Worm (Caenorhabditis elegans) whole organism, late embryonic: ENCODE measurements around the gene F48E3.6.

Experiments used
- C38D4.7 ChIP-seq: fragments of 200-800 bp; sonication (Bioruptor generic); optimal IDR thresholded peaks from 2 replicates; lab custom pipeline; 2018; ENCODE audit warnings: mild to moderate bottlenecking, missing genetic modification characterization, moderate library complexity, missing compliant biosample characterization
- T23F11.4 ChIP-seq: fragments of 200-800 bp; sonication (Bioruptor generic); optimal IDR thresholded peaks from 2 replicates; lab custom pipeline; 2018; ENCODE audit warnings: mild to moderate bottlenecking, missing genetic modification characterization, missing compliant biosample characterization
- Y22D7AL.16 ChIP-seq: sonication (generic microtip); optimal IDR thresholded peaks from 2 replicates; lab custom pipeline; 2016; ENCODE audit warnings: missing genetic modification characterization, missing compliant biosample characterization
- ahr-1 ChIP-seq: sonication (generic microtip); optimal IDR thresholded peaks from 2 replicates; lab custom pipeline; 2016; ENCODE audit warnings: missing genetic modification characterization, missing compliant biosample characterization
- ama-1 ChIP-seq: fragments of 150-350 bp; optimal IDR thresholded peaks from 2 replicates; lab custom pipeline; 2014
- ceh-19 ChIP-seq: fragments of 200-800 bp; sonication (Bioruptor generic); optimal IDR thresholded peaks from 2 replicates; lab custom pipeline; 2018; ENCODE audit warnings: mild to moderate bottlenecking, missing genetic modification characterization, missing compliant biosample characterization
- ceh-2 ChIP-seq: sonication (generic microtip); optimal IDR thresholded peaks from 2 replicates; lab custom pipeline; 2016; ENCODE audit warnings: missing genotype, missing genetic modification characterization, missing compliant biosample characterization
- ceh-30 ChIP-seq: fragments of 150-350 bp; optimal IDR thresholded peaks from 2 replicates; lab custom pipeline; 2014; ENCODE audit warnings: missing biosample characterization, missing genetic modification characterization
- ceh-31 ChIP-seq: sonication (generic microtip); optimal IDR thresholded peaks from 2 replicates; lab custom pipeline; 2016; ENCODE audit warnings: missing genetic modification characterization, missing compliant biosample characterization
- ceh-34 ChIP-seq: sonication (generic microtip); optimal IDR thresholded peaks from 2 replicates; lab custom pipeline; 2016; ENCODE audit warnings: mild to moderate bottlenecking, missing genetic modification characterization, missing compliant biosample characterization
- ceh-48 ChIP-seq: sonication (generic microtip); optimal IDR thresholded peaks from 2 replicates; lab custom pipeline; 2016; ENCODE audit warnings: missing genetic modification characterization, inconsistent platforms, missing compliant biosample characterization
- ceh-9 ChIP-seq: sonication (generic microtip); optimal IDR thresholded peaks from 2 replicates; lab custom pipeline; 2016; ENCODE audit warnings: mild to moderate bottlenecking, missing genetic modification characterization, inconsistent platforms, missing compliant biosample characterization
- che-1 ChIP-seq: sonication (generic microtip); optimal IDR thresholded peaks from 2 replicates; lab custom pipeline; 2016; ENCODE audit warnings: mild to moderate bottlenecking, missing genetic modification characterization, missing compliant biosample characterization
- elt-4 ChIP-seq: sonication (generic microtip); optimal IDR thresholded peaks from 2 replicates; lab custom pipeline; 2016; ENCODE audit warnings: missing genetic modification characterization, missing compliant biosample characterization
- fax-1 ChIP-seq: sonication (generic microtip); optimal IDR thresholded peaks from 2 replicates; lab custom pipeline; 2016; ENCODE audit warnings: missing genotype, missing genetic modification characterization, missing compliant biosample characterization
- fkh-10 ChIP-seq: fragments of 150-350 bp; optimal IDR thresholded peaks from 2 replicates; lab custom pipeline; 2014; ENCODE audit warnings: missing biosample characterization, missing genetic modification reagents, missing genetic modification characterization
- gmeb-2 ChIP-seq: sonication (generic microtip); optimal IDR thresholded peaks from 2 replicates; lab custom pipeline; 2016; ENCODE audit warnings: missing genetic modification characterization, inconsistent platforms, missing compliant biosample characterization
- hlh-13 ChIP-seq: fragments of 200-800 bp; sonication (Bioruptor generic); optimal IDR thresholded peaks from 2 replicates; lab custom pipeline; 2018; ENCODE audit warnings: mild to moderate bottlenecking, missing genetic modification characterization, missing compliant biosample characterization
- hlh-30 ChIP-seq: sonication (generic microtip); optimal IDR thresholded peaks from 2 replicates; lab custom pipeline; 2017; ENCODE audit warnings: antibody characterized with exemption, missing genetic modification characterization, missing compliant biosample characterization; ENCODE audit not compliant: insufficient read depth
- hlh-6 ChIP-seq: sonication (generic microtip); optimal IDR thresholded peaks from 2 replicates; lab custom pipeline; 2016; ENCODE audit warnings: missing genotype, missing genetic modification characterization, missing compliant biosample characterization
- hlh-8 ChIP-seq: sonication (generic microtip); optimal IDR thresholded peaks from 2 replicates; lab custom pipeline; 2016; ENCODE audit warnings: missing genotype, missing genetic modification characterization, missing compliant biosample characterization
- lim-6 ChIP-seq: sonication (generic microtip); optimal IDR thresholded peaks from 2 replicates; lab custom pipeline; 2016; ENCODE audit warnings: missing genetic modification characterization, missing compliant biosample characterization
- lin-11 ChIP-seq: fragments of 200-800 bp; sonication (Bioruptor generic); optimal IDR thresholded peaks from 2 replicates; lab custom pipeline; 2018; ENCODE audit warnings: mild to moderate bottlenecking, missing genetic modification characterization, missing compliant biosample characterization
- nfya-1 ChIP-seq: sonication (generic microtip); optimal IDR thresholded peaks from 2 replicates; lab custom pipeline; 2017; ENCODE audit warnings: missing genetic modification characterization, mild to moderate bottlenecking, missing compliant biosample characterization, antibody characterized with exemption, moderate library complexity
- npax-4 ChIP-seq: sonication (generic microtip); optimal IDR thresholded peaks from 2 replicates; lab custom pipeline; 2016; ENCODE audit warnings: missing genetic modification characterization, missing compliant biosample characterization
- pat-9 ChIP-seq: fragments of 200-800 bp; sonication (Bioruptor generic); optimal IDR thresholded peaks from 2 replicates; lab custom pipeline; 2018; ENCODE audit warnings: mild to moderate bottlenecking, missing genetic modification characterization, moderate library complexity, missing compliant biosample characterization
- pax-1 ChIP-seq: fragments of 150-350 bp; optimal IDR thresholded peaks from 2 replicates; lab custom pipeline; 2014; ENCODE audit warnings: missing biosample characterization, missing genetic modification characterization
- pros-1 ChIP-seq: fragments of 150-350 bp; optimal IDR thresholded peaks from 2 replicates; lab custom pipeline; 2014; ENCODE audit warnings: missing biosample characterization, missing genetic modification reagents, missing genetic modification characterization
- ref-2 ChIP-seq: sonication (generic microtip); optimal IDR thresholded peaks from 2 replicates; lab custom pipeline; 2016; ENCODE audit warnings: missing genetic modification characterization, missing compliant biosample characterization
- rnt-1 ChIP-seq: sonication (generic microtip); optimal IDR thresholded peaks from 2 replicates; lab custom pipeline; 2016; ENCODE audit warnings: missing genetic modification characterization, missing compliant biosample characterization
- sdc-2 ChIP-seq: sonication (generic microtip); optimal IDR thresholded peaks from 2 replicates; lab custom pipeline; 2016; ENCODE audit warnings: missing genotype, missing genetic modification characterization, missing compliant biosample characterization
- sox-4 ChIP-seq: sonication (generic microtip); optimal IDR thresholded peaks from 2 replicates; lab custom pipeline; 2017; ENCODE audit warnings: mild to moderate bottlenecking, missing genetic modification characterization, inconsistent platforms, missing compliant biosample characterization
- unc-3 ChIP-seq, 2 experiments: fragments of 200-800 bp in 1 of 2; sonication (Bioruptor generic) in 1 of 2; sonication (generic microtip) in 1 of 2; conservative IDR thresholded peaks in 1 of 2; optimal IDR thresholded peaks in 1 of 2; 2 replicates each; pipeline versions ENCODE4 v1.3.6 to Lab custom; 2016 to 2022; ENCODE audit warnings: missing compliant biosample characterization in 2 of 2, missing genetic modification characterization in 2 of 2, missing genetic modification reagents in 1 of 2
- unc-42 ChIP-seq: sonication (generic microtip); optimal IDR thresholded peaks from 2 replicates; lab custom pipeline; 2016; ENCODE audit warnings: missing genotype, missing genetic modification characterization, missing compliant biosample characterization
- unc-86 ChIP-seq: sonication (generic microtip); optimal IDR thresholded peaks from 2 replicates; lab custom pipeline; 2016; ENCODE audit warnings: missing genetic modification characterization, missing compliant biosample characterization

The F48E3.6 gene

DNA sequence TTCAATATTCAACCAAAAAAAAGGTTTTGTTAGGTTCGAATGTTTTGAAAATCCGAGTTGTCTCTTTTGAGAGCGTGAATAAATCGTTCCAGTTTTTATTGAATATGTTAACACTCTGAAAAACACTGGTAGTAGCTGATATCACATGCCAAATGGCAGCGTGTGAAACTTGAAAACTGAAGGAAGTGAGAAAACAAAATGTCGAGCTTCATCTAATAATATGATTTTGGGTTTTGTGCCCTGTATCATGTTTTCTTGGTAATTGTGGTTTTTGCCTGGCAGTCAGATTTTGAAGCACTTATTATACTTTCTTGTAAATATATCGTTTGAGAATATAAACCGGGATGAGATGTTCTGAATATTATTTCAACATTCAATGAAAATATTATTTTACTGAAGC lies at the start of gene F48E3.6:
TSS of gene F48E3.6 (minus strand) at position 101 of the 400 bp plus-strand sequence.
- no peak for TF ChIP-seq fax-1 (tag; lab: Kevin White, UChicago)
- no peak for TF ChIP-seq unc-42 (tag; lab: Kevin White, UChicago)
- no peak for TF ChIP-seq pax-1 (tag; lab: Kevin White, UChicago)
- TF ChIP-seq unc-86 (tag; lab: Kevin White, UChicago): no peak
- TF ChIP-seq fkh-10 (GFP tag; lab: Kevin White, UChicago): no peak
- no peak for TF ChIP-seq hlh-30
- no peak for TF ChIP-seq ceh-34 (tag; lab: Kevin White, UChicago)
- TF ChIP-seq sox-4 (tag; lab: Kevin White, UChicago): no peak
- TF ChIP-seq ceh-19 (GFP tag; lab: Kevin White, UChicago): no peak

DNA sequence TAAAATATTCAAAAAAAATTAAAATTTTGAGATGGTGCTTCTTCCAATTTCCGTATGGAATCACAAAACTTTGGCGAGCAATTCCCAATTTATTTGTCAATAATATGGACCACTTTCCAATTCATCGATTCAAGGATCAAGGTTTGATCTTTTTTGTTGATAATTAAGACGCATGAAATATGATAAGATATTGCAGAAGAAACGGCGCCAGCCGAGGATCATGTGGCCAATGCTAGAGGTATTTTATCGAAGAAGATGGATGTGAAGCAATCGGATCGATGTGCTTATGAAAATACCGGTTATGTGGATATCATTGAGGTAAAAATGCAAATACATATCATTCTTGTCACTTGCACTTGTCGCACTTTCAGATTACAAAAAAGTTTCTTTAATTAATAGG lies 47.7 kb upstream of the F48E3.6 start:
- TF ChIP-seq lin-11 (no peak), npax-4 (no peak), rnt-1 (tag; lab: Kevin White, UChicago) (no peak), ama-1 (lab: Kevin White, UChicago) (no peak), ref-2 (tag; lab: Kevin White, UChicago) (no peak), hlh-13 (GFP tag; lab: Kevin White, UChicago) (no peak), sox-4 (tag; lab: Kevin White, UChicago) (no peak), unc-3 (GFP tag; conservative IDR thresholded peaks at IDR 0.05; lab: Robert Waterston, UW) (no peak), unc-3 (tag; optimal IDR thresholded peaks at IDR 0.05; lab: Kevin White, UChicago) (no peak), ceh-48 (tag; lab: Kevin White, UChicago) (no peak), elt-4 (tag; lab: Kevin White, UChicago) (no peak), hlh-6 (no peak), sdc-2 (tag; lab: Kevin White, UChicago) (no peak), ceh-9 (tag; lab: Kevin White, UChicago) (no peak), pat-9 (no peak), pros-1 (tag; lab: Kevin White, UChicago) (no peak)
- TF ChIP-seq, all 69 proteins: peak for 0

DNA sequence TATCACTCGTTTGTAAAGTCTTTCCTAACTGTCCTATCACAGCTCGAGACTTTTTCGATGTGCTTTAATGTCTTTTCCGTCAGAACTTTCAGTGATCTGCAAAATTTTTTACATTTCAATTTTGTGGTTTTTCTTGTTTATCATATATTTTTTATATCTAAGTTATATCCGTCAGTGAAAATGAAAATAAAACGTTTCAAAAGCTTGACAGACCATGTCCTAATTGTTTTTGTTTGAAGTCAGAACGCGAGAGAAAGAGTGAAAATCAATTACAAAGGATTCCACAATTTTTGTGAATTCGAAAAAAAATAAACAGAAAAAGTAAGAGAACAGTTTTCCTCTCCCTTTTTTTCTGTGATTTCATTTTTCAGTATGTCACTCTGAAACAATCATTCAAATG lies 45.5 kb upstream of the F48E3.6 start, which contains the start of gene F46C8.1:
TSS of gene F46C8.1 (plus strand) at position 301 of the 400 bp plus-strand sequence.
- TF ChIP-seq ceh-19 (GFP tag; lab: Kevin White, UChicago) (no peak), ceh-30 (tag; lab: Kevin White, UChicago) (no peak), C38D4.7 (GFP tag; lab: Kevin White, UChicago) (no peak), ahr-1 (no peak)

DNA sequence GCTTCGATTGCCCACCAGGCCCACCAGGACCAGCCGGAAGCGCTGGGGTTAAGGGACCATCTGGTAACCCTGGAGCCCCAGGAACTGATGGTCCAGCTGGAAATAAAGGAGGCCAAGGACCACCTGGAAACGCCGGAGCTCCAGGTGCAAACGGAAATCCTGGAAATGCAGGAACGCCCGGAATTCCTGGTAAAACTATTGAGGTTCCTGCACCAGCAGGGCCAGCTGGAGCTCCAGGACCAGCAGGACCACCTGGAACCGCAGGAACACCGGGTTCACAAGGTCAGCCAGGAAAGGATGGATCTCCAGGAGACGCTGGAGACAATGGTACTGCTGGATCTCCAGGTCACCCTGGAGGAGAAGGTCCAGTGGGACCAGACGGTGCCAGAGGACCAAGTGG lies 45.0 kb upstream of the F48E3.6 start:
- TF ChIP-seq ceh-30 (tag; lab: Kevin White, UChicago) (no peak), ceh-2 (tag; lab: Kevin White, UChicago) (no peak), npax-4 (no peak), ama-1 (lab: Kevin White, UChicago) (no peak), nfya-1 (tag; lab: Kevin White, UChicago) (no peak), Y22D7AL.16 (no peak), ahr-1 (no peak)

DNA sequence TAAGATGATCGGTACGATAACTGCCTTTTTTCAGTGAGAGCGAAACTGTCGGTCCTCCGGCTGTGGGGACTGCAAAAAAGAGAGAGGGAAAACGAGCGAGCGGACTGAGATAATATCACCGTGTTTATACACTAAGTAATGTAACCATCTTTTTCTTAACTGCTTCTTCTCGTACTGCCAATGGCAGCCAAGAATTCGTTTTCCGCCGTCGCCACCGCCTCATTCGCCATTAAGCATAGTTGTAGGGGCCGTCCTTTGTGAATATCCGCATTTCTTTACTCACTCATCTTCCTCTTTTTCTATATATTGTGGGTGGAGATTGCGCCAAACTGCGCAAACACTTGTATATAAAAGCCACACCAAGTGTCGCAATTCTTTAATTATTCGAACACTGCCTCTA lies 43.8 kb upstream of the F48E3.6 start, which contains the start of gene col-174:
TSS of gene col-174 (plus strand) at position 301 of the 400 bp plus-strand sequence.
- no peak for TF ChIP-seq T23F11.4
- no peak for TF ChIP-seq Y22D7AL.16
- TF ChIP-seq ceh-48 (tag; lab: Kevin White, UChicago): no peak
- no peak for TF ChIP-seq hlh-8 (tag; lab: Kevin White, UChicago)
- no peak for TF ChIP-seq ceh-2 (tag; lab: Kevin White, UChicago)
- no peak for TF ChIP-seq che-1 (tag; lab: Kevin White, UChicago)
- TF ChIP-seq gmeb-2 (tag; lab: Kevin White, UChicago): no peak
- TF ChIP-seq rnt-1 (tag; lab: Kevin White, UChicago): no peak
- TF ChIP-seq pax-1 (tag; lab: Kevin White, UChicago): no peak
- no peak for TF ChIP-seq lim-6 (tag; lab: Kevin White, UChicago)
- no peak for TF ChIP-seq ceh-31 (tag; lab: Kevin White, UChicago)
